Worm (Caenorhabditis elegans) whole organism, early embryonic: ENCODE results near the gene AH6.3.

Source experiments
- B0310.2 ChIP-seq: sonication (generic microtip); optimal IDR thresholded peaks from 2 replicates; lab custom pipeline; 2016; ENCODE audit warnings: mild to moderate bottlenecking, missing genetic modification characterization, missing compliant biosample characterization
- ama-1 ChIP-seq: fragments of 150-350 bp; optimal IDR thresholded peaks from 2 replicates; lab custom pipeline; 2014
- flt-1 ChIP-seq: fragments of 200-800 bp; sonication (Bioruptor generic); IDR thresholded peaks from 2 replicates; pipeline ENCODE4 v1.3.6; 2022; ENCODE audit warnings: missing genetic modification characterization, missing compliant biosample characterization
- sea-1 ChIP-seq: fragments of 200-800 bp; sonication (Bioruptor generic); conservative IDR thresholded peaks from 2 replicates; pipeline ENCODE4 v1.3.6; 2022; ENCODE audit warnings: missing genetic modification characterization, missing compliant biosample characterization
- tbx-37 ChIP-seq: fragments of 200-800 bp; sonication (Bioruptor generic); conservative IDR thresholded peaks from 2 replicates; pipeline ENCODE4 v1.3.6; 2022; ENCODE audit warnings: missing genetic modification reagents, missing genetic modification characterization, missing compliant biosample characterization
- tra-4 ChIP-seq: sonication (generic microtip); optimal IDR thresholded peaks from 2 replicates; lab custom pipeline; 2017; ENCODE audit warnings: missing genetic modification characterization, missing compliant biosample characterization

DNA sequence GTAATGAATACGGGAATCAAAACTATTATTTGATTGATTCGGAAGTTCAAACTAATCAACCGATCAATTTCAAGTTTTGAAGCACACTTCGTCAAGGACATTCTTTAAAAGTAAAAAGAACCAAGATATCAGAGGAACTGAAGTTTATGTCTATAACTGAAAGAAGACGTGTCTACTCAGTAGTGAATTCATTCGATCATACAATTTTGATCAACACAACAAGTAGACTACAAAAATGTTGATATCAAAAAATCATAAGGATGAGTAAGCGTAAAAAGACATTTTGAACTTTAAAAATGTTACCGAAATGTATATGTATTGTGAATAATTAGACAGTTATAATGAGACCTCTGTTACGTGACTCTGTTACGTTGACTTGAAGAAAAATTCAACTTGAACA is 23.9 kb downstream of the AH6.3 start, which contains the start of gene sra-4:
- TF ChIP-seq flt-1 (GFP tag; lab: Robert Waterston, UW) (no peak), tbx-37 (no peak), tra-4 (no peak), sea-1 (GFP tag; lab: Robert Waterston, UW) (no peak), B0310.2 (tag; lab: Kevin White, UChicago) (no peak), ama-1 (lab: Kevin White, UChicago) (no peak)
